Worm (Caenorhabditis elegans): Measurements from ENCODE around the gene gmap-3.

gmap-3 gene

ce11 chrX:12981393-12981792 lies 40.6 kb upstream of the gmap-3 start, which contains the start of gene scav-4 (continued):
- TF ChIP-seq mep-1 (tag; optimal IDR thresholded peaks at IDR 0.05) (no peak), lin-13 (GFP tag; optimal IDR thresholded peaks at IDR 0.05) (no peak), ceh-62 (tag; optimal IDR thresholded peaks at IDR 0.05) (no peak), nhr-28 (tag; optimal IDR thresholded peaks at IDR 0.05) (peak; percentile 56), zip-11 (GFP tag; IDR thresholded peaks at IDR 0.05) (no peak), lir-3 (tag; optimal IDR thresholded peaks at IDR 0.05) (no peak), mxl-3 (GFP tag; optimal IDR thresholded peaks at IDR 0.05) (peak; percentile 34), hlh-11 (tag; optimal IDR thresholded peaks at IDR 0.05) (peak; percentile 49), daf-8 (GFP tag; IDR thresholded peaks at IDR 0.05) (no peak), ztf-7 (tag; optimal IDR thresholded peaks at IDR 0.05) (no peak), ceh-82 (tag; optimal IDR thresholded peaks at IDR 0.05) (no peak)

ce11 chrX:12979747-12980146 lies 39.0 kb upstream of the gmap-3 start:
- no peak for TF ChIP-seq aly-2 (tag; optimal IDR thresholded peaks at IDR 0.05)
- peak; percentile 18 for TF ChIP-seq hlh-11 (tag; optimal IDR thresholded peaks at IDR 0.05)
- no peak for TF ChIP-seq dpl-1 (GFP tag; optimal IDR thresholded peaks at IDR 0.05)
- no peak for TF ChIP-seq unc-130 (GFP tag; optimal IDR thresholded peaks at IDR 0.05)
- TF ChIP-seq daf-16 (GFP tag; optimal IDR thresholded peaks at IDR 0.05), result no peak
- peak; percentile 56 for TF ChIP-seq daf-16 (tag; optimal IDR thresholded peaks at IDR 0.05)
- no peak for TF ChIP-seq Y105C5A.15 (GFP tag; IDR thresholded peaks at IDR 0.05)
- no peak for TF ChIP-seq zip-2 (tag; optimal IDR thresholded peaks at IDR 0.05)
- no peak for TF ChIP-seq ces-1 (GFP tag; optimal IDR thresholded peaks at IDR 0.05)
- no peak for TF ChIP-seq T20F7.1 (GFP tag; optimal IDR thresholded peaks at IDR 0.05)
- TF ChIP-seq ztf-7 (tag; optimal IDR thresholded peaks at IDR 0.05), result no peak
- TF ChIP-seq arid-1 (GFP tag; conservative IDR thresholded peaks at IDR 0.05), result no peak
- no peak for TF ChIP-seq jun-1 (tag; optimal IDR thresholded peaks at IDR 0.05)
- no peak for TF ChIP-seq spr-1 (tag; optimal IDR thresholded peaks at IDR 0.05)
- TF ChIP-seq fkh-10 (GFP tag; optimal IDR thresholded peaks at IDR 0.05), result no peak
- no peak for TF ChIP-seq lin-39 (tag; optimal IDR thresholded peaks at IDR 0.05)
- no peak for TF ChIP-seq lin-13 (GFP tag; optimal IDR thresholded peaks at IDR 0.05)
- no peak for TF ChIP-seq F10B5.3 (tag; optimal IDR thresholded peaks at IDR 0.05)
- no peak for TF ChIP-seq attf-4 (tag; optimal IDR thresholded peaks at IDR 0.05)
- TF ChIP-seq unc-62 (GFP tag; optimal IDR thresholded peaks at IDR 0.05 in 1 of 2), result peak in 1 of 2 experiments; percentile 11
- no peak for TF ChIP-seq unc-62 (tag; optimal IDR thresholded peaks at IDR 0.05)
- TF ChIP-seq dve-1 (tag; optimal IDR thresholded peaks at IDR 0.05; ENCODE audit: insufficient read depth), result peak; percentile 7
- TF ChIP-seq nhr-41 (GFP tag; IDR thresholded peaks at IDR 0.05), result no peak
- no peak for TF ChIP-seq cey-2 (tag; optimal IDR thresholded peaks at IDR 0.05; ENCODE audit: borderline replicate concordance, insufficient read depth)
- no peak for TF ChIP-seq dmd-8 (GFP tag; IDR thresholded peaks at IDR 0.05)
- TF ChIP-seq nhr-77 (tag; optimal IDR thresholded peaks at IDR 0.05), result no peak
- TF ChIP-seq egl-27 (tag; optimal IDR thresholded peaks at IDR 0.05), result no peak
- no peak for TF ChIP-seq ceh-28 (tag; optimal IDR thresholded peaks at IDR 0.05)
- TF ChIP-seq zip-11 (GFP tag; IDR thresholded peaks at IDR 0.05), result no peak
- TF ChIP-seq ZK337.2 (GFP tag; IDR thresholded peaks at IDR 0.05), result no peak
- TF ChIP-seq madf-5 (GFP tag; IDR thresholded peaks at IDR 0.05), result no peak
- peak; percentile 47 for TF ChIP-seq dmd-6 (GFP tag; IDR thresholded peaks at IDR 0.05)
- no peak for TF ChIP-seq daf-19 (GFP tag; conservative IDR thresholded peaks at IDR 0.05)
- TF ChIP-seq duxl-1 (tag; optimal IDR thresholded peaks at IDR 0.05; ENCODE audit: poor library complexity), result no peak
- peak; percentile 77 for TF ChIP-seq pqm-1 (tag; optimal IDR thresholded peaks at IDR 0.05)
- no peak for TF ChIP-seq F26F4.8 (GFP tag; conservative IDR thresholded peaks at IDR 0.05)
- no peak for TF ChIP-seq lin-1 (GFP tag; IDR thresholded peaks at IDR 0.05)
- TF ChIP-seq vab-7 (GFP tag; IDR thresholded peaks at IDR 0.05), result no peak
- no peak for TF ChIP-seq daf-8 (GFP tag; IDR thresholded peaks at IDR 0.05)
- no peak for TF ChIP-seq nhr-11 (tag; optimal IDR thresholded peaks at IDR 0.05)
- TF ChIP-seq Y5F2A.4 (GFP tag; optimal IDR thresholded peaks at IDR 0.05), result no peak
- peak; percentile 36 for TF ChIP-seq mxl-3 (GFP tag; optimal IDR thresholded peaks at IDR 0.05)
- TF ChIP-seq php-3 (GFP tag; IDR thresholded peaks at IDR 0.05), result no peak
- no peak for TF ChIP-seq ama-1 (optimal IDR thresholded peaks at IDR 0.05)
- peak; percentile 2 for TF ChIP-seq nhr-28 (tag; optimal IDR thresholded peaks at IDR 0.05)
- TF ChIP-seq mes-2 (tag; optimal IDR thresholded peaks at IDR 0.05; ENCODE audit: poor library complexity, severe bottlenecking), result no peak
- no peak for TF ChIP-seq snpc-4 (tag; optimal IDR thresholded peaks at IDR 0.05)
